Fruit fly (Drosophila melanogaster): ENCODE results near the gene CG10019.

dm6 chr2L:3775767-3776351 is 45.6 kb downstream of the CG10019 start:
- TF ChIP-seq CG14711 (tag; optimal IDR thresholded peaks at IDR 0.05) (no peak), CG7101 (tag; optimal IDR thresholded peaks at IDR 0.05) (no peak), tj (GFP tag; optimal IDR thresholded peaks at IDR 0.05) (no peak), Clk (GFP tag; optimal IDR thresholded peaks at IDR 0.05) (no peak), CG5204 (GFP tag; optimal IDR thresholded peaks at IDR 0.05) (no peak), kay (GFP tag; ENCODE audit: borderline replicate concordance) (no peak), Crg-1 (GFP tag; optimal IDR thresholded peaks at IDR 0.05) (no peak), CG33017 (tag; optimal IDR thresholded peaks at IDR 0.05) (no peak)

Measured in whole organism, adult.